Fruit fly (Drosophila melanogaster) whole organism, embryonic: ENCODE data around the gene Gclm.

Experiments
- Antp ChIP-seq: fragments of 200-800 bp; sonication (Bioruptor generic); optimal IDR thresholded peaks from 3 replicates; lab custom pipeline; 2016; ENCODE audit warnings: missing biosample characterization, missing genetic modification characterization
- CG11504 ChIP-seq: fragments of 200-800 bp; sonication (Bioruptor generic); optimal IDR thresholded peaks from 3 replicates; lab custom pipeline; 2019; ENCODE audit warnings: missing biosample characterization, mild to moderate bottlenecking, missing genetic modification characterization, moderate library complexity
- CG11695 ChIP-seq: fragments of 200-800 bp; sonication (Bioruptor generic); IDR thresholded peaks from 3 replicates; pipeline ENCODE4 v1.3.6; 2022; ENCODE audit warnings: missing biosample characterization, missing genetic modification characterization
- CG13287 ChIP-seq: fragments of 200-800 bp; sonication (Bioruptor generic); IDR thresholded peaks from 2 replicates; pipeline ENCODE4 v1.3.6; 2022; ENCODE audit warnings: missing biosample characterization, missing genetic modification characterization; ENCODE audit not compliant: partially characterized antibody
- CG13775 ChIP-seq: fragments of 200-800 bp; sonication (Bioruptor generic); optimal IDR thresholded peaks from 3 replicates; lab custom pipeline; 2017; ENCODE audit warnings: missing biosample characterization, mild to moderate bottlenecking, missing genetic modification characterization
- CG15514 ChIP-seq: fragments of 200-800 bp; sonication (Bioruptor generic); optimal IDR thresholded peaks from 3 replicates; lab custom pipeline; 2017; ENCODE audit warnings: missing biosample characterization, missing genetic modification characterization, mild to moderate bottlenecking, moderate library complexity, missing genetic modification reagents
- CG1603 ChIP-seq: fragments of 200-800 bp; sonication (Bioruptor generic); optimal IDR thresholded peaks from 2 replicates; lab custom pipeline; 2019; ENCODE audit warnings: missing biosample characterization, mild to moderate bottlenecking, missing genetic modification characterization, moderate library complexity
- CG16815 ChIP-seq: fragments of 200-800 bp; sonication (Bioruptor generic); optimal IDR thresholded peaks from 3 replicates; lab custom pipeline; 2017; ENCODE audit warnings: missing biosample characterization, mild to moderate bottlenecking, missing genetic modification characterization
- CG17361 ChIP-seq: fragments of 200-800 bp; sonication (Bioruptor generic); IDR thresholded peaks from 3 replicates; pipeline ENCODE4 v1.3.6; 2022; ENCODE audit warnings: missing biosample characterization, missing genetic modification characterization
- CG2202 ChIP-seq: fragments of 200-800 bp; sonication (Bioruptor generic); optimal IDR thresholded peaks from 2 replicates; lab custom pipeline; 2018; ENCODE audit warnings: missing biosample characterization, mild to moderate bottlenecking, missing genetic modification characterization
- CG30020 ChIP-seq: fragments of 200-800 bp; optimal IDR thresholded peaks from 2 replicates; lab custom pipeline; 2019; ENCODE audit warnings: missing biosample characterization, mild to moderate bottlenecking, missing genetic modification characterization, moderate library complexity
- CG31224 ChIP-seq: fragments of 200-800 bp; sonication (Bioruptor generic); IDR thresholded peaks from 2 replicates; pipeline ENCODE4 v1.3.6; 2022; ENCODE audit warnings: missing biosample characterization, missing genetic modification characterization
- CG34224 ChIP-seq: fragments of 200-800 bp; sonication (Bioruptor generic); IDR thresholded peaks from 3 replicates; pipeline ENCODE4 v1.3.6; 2022; ENCODE audit warnings: missing biosample characterization, missing genetic modification characterization; ENCODE audit not compliant: partially characterized antibody
- CG34422 ChIP-seq: fragments of 200-800 bp; sonication (Bioruptor generic); IDR thresholded peaks from 3 replicates; pipeline ENCODE4 v1.3.6; 2022; ENCODE audit warnings: missing biosample characterization, missing genetic modification characterization
- CG4424 ChIP-seq: fragments of 200-800 bp; sonication (Bioruptor generic); optimal IDR thresholded peaks from 3 replicates; lab custom pipeline; 2016; ENCODE audit warnings: missing biosample characterization, missing genetic modification characterization
- CG7963 ChIP-seq: fragments of 200-800 bp; sonication (Bioruptor generic); IDR thresholded peaks from 3 replicates; pipeline ENCODE4 v1.3.6; 2022; ENCODE audit warnings: missing biosample characterization, missing genetic modification characterization; ENCODE audit not compliant: partially characterized antibody
- CG9215 ChIP-seq: fragments of 200-800 bp; sonication (Bioruptor generic); IDR thresholded peaks from 2 replicates; pipeline ENCODE4 v1.3.6; 2022; ENCODE audit warnings: missing biosample characterization, missing genetic modification characterization
- CG9797 ChIP-seq: fragments of 200-800 bp; sonication (Bioruptor generic); optimal IDR thresholded peaks from 3 replicates; lab custom pipeline; 2018; ENCODE audit warnings: missing biosample characterization, mild to moderate bottlenecking, missing genetic modification characterization
- CoRest ChIP-seq: fragments of 200-800 bp; sonication (Bioruptor generic); optimal IDR thresholded peaks from 3 replicates; lab custom pipeline; 2018; ENCODE audit warnings: missing biosample characterization, mild to moderate bottlenecking, missing genetic modification characterization, moderate library complexity
- Dad ChIP-seq: fragments of 200-800 bp; sonication (Bioruptor generic); optimal IDR thresholded peaks from 3 replicates; lab custom pipeline; 2016; ENCODE audit warnings: missing biosample characterization, missing genetic modification characterization
- HLH3B ChIP-seq: fragments of 200-800 bp; sonication (Bioruptor generic); IDR thresholded peaks from 2 replicates; pipeline ENCODE4 v1.3.6; 2022; ENCODE audit warnings: missing biosample characterization, missing genetic modification characterization
- Hey ChIP-seq: fragments of 200-800 bp; sonication (Bioruptor generic); optimal IDR thresholded peaks from 3 replicates; lab custom pipeline; 2018; ENCODE audit warnings: missing biosample characterization, mild to moderate bottlenecking, missing genetic modification characterization
- HmgZ ChIP-seq: fragments of 200-800 bp; sonication (Bioruptor generic); optimal IDR thresholded peaks from 2 replicates; lab custom pipeline; 2018; ENCODE audit warnings: missing biosample characterization, mild to moderate bottlenecking, missing genetic modification characterization
- Kr ChIP-seq: fragments of 200-800 bp; sonication (Bioruptor generic); optimal IDR thresholded peaks from 2 replicates; lab custom pipeline; 2017; ENCODE audit warnings: missing biosample characterization, mild to moderate bottlenecking, missing genetic modification characterization
- Lhr ChIP-seq: fragments of 200-800 bp; sonication (Bioruptor generic); optimal IDR thresholded peaks from 3 replicates; lab custom pipeline; 2017; ENCODE audit warnings: mild to moderate bottlenecking, missing biosample characterization, missing genetic modification reagents, missing genetic modification characterization
- MBD-R2 ChIP-seq: fragments of 200-800 bp; sonication (Bioruptor generic); IDR thresholded peaks from 2 replicates; pipeline ENCODE4 v1.3.6; 2022; ENCODE audit warnings: missing biosample characterization, missing genetic modification characterization
- Oaz ChIP-seq: fragments of 200-800 bp; sonication (Bioruptor generic); IDR thresholded peaks from 2 replicates; pipeline ENCODE4 v1.3.6; 2022; ENCODE audit warnings: missing biosample characterization, missing genetic modification characterization
- Pdp1 ChIP-seq, 2 experiments: fragments of 200-800 bp; sonication (Bioruptor generic); optimal IDR thresholded peaks; 3 replicates each; lab custom pipeline; 2016; ENCODE audit warnings: missing biosample characterization in 2 of 2, missing genetic modification characterization in 2 of 2, mild to moderate bottlenecking in 1 of 2, moderate library complexity in 1 of 2
- Rfx ChIP-seq: fragments of 200-800 bp; sonication (Bioruptor generic); IDR thresholded peaks from 2 replicates; pipeline ENCODE4 v1.3.6; 2022; ENCODE audit warnings: missing biosample characterization, missing genetic modification characterization
- Sin3A ChIP-seq: fragments of >200 bp; optimal IDR thresholded peaks from 2 replicates; lab custom pipeline; 2018
- YL-1 ChIP-seq: fragments of 200-800 bp; sonication (Bioruptor generic); optimal IDR thresholded peaks from 3 replicates; lab custom pipeline; 2017; ENCODE audit warnings: missing biosample characterization, mild to moderate bottlenecking, missing genetic modification characterization
- bsh ChIP-seq, 2 experiments: fragments of 200-800 bp; sonication (Bioruptor generic); optimal IDR thresholded peaks; 2 replicates each; lab custom pipeline; 2017 to 2018; ENCODE audit warnings: mild to moderate bottlenecking in 2 of 2, missing biosample characterization in 2 of 2, missing genetic modification characterization in 2 of 2, moderate library complexity in 1 of 2
- chm ChIP-seq: fragments of 200-800 bp; sonication (Bioruptor generic); IDR thresholded peaks from 2 replicates; pipeline ENCODE4 v1.3.6; 2022; ENCODE audit warnings: missing biosample characterization, missing genetic modification characterization
- inv ChIP-seq: fragments of 200-800 bp; sonication (Bioruptor generic); IDR thresholded peaks from 2 replicates; pipeline ENCODE4 v1.3.6; 2022; ENCODE audit warnings: missing biosample characterization, missing genetic modification characterization; ENCODE audit not compliant: partially characterized antibody
- klu ChIP-seq: fragments of 200-800 bp; sonication (Bioruptor generic); IDR thresholded peaks from 2 replicates; pipeline ENCODE4 v1.3.6; 2022; ENCODE audit warnings: missing biosample characterization, missing genetic modification characterization
- mld ChIP-seq: fragments of 200-800 bp; sonication (Bioruptor generic); IDR thresholded peaks from 3 replicates; pipeline ENCODE4 v1.3.6; 2022; ENCODE audit warnings: missing biosample characterization, missing genetic modification characterization; ENCODE audit not compliant: partially characterized antibody
- nmo ChIP-seq: fragments of 200-800 bp; sonication (Bioruptor generic); optimal IDR thresholded peaks from 2 replicates; lab custom pipeline; 2018; ENCODE audit warnings: missing biosample characterization, mild to moderate bottlenecking, missing genetic modification characterization, moderate library complexity
- oc ChIP-seq: fragments of 200-800 bp; sonication (Bioruptor generic); optimal IDR thresholded peaks from 2 replicates; lab custom pipeline; 2018; ENCODE audit warnings: missing biosample characterization, mild to moderate bottlenecking, missing genetic modification characterization, moderate library complexity
- org-1 ChIP-seq: fragments of 200-800 bp; sonication (Bioruptor generic); optimal IDR thresholded peaks from 2 replicates; lab custom pipeline; 2017; ENCODE audit warnings: missing biosample characterization, missing genetic modification characterization
- prd ChIP-seq, 3 experiments: fragments of >200 bp in 2 of 3; fragments of 200-800 bp in 1 of 3; sonication (Bioruptor generic) in 1 of 3; optimal IDR thresholded peaks in 2 of 3; IDR thresholded peaks in 1 of 3; 2 replicates in 2 of 3; 3 replicates in 1 of 3; pipeline versions ENCODE4 v1.3.6 to Lab custom; 2017 to 2022; ENCODE audit warnings: missing biosample characterization in 1 of 3, missing genetic modification characterization in 1 of 3
- sna ChIP-seq: fragments of 200-800 bp; sonication (Bioruptor generic); IDR thresholded peaks from 2 replicates; pipeline ENCODE4 v1.3.6; 2022; ENCODE audit warnings: missing biosample characterization, missing genetic modification characterization; ENCODE audit not compliant: partially characterized antibody
- trem ChIP-seq: fragments of 200-800 bp; optimal IDR thresholded peaks from 3 replicates; lab custom pipeline; 2019; ENCODE audit warnings: missing biosample characterization, mild to moderate bottlenecking, missing genetic modification characterization, moderate library complexity
- ttk ChIP-seq: fragments of 200-800 bp; sonication (Bioruptor generic); IDR thresholded peaks from 2 replicates; pipeline ENCODE4 v2.1.2; 2022; ENCODE audit warnings: missing biosample characterization, missing genetic modification characterization
- zf30C ChIP-seq: fragments of 200-800 bp; sonication (Bioruptor generic); optimal IDR thresholded peaks from 3 replicates; lab custom pipeline; 2018; ENCODE audit warnings: missing biosample characterization, mild to moderate bottlenecking, missing genetic modification characterization

Gene Gclm

dm6 chr3R:22726031-22726770, 39.9 kb upstream of the Gclm start, which contains the start of gene RNF220 (continued):
- no peak for TF ChIP-seq prd (optimal IDR thresholded peaks at IDR 0.05; lab: Kevin White, UChicago)
- TF ChIP-seq prd (GFP tag; IDR thresholded peaks at IDR 0.05; lab: Robert Waterston, UW), result peak; percentile 7; the same call in 1 of the 3 replicates
- peak; percentile 61; the same call in 2 of the 3 replicates for TF ChIP-seq CG7963 (GFP tag; lab: Robert Waterston, UW)
- TF ChIP-seq CG1603 (tag; lab: Kevin White, UChicago), result peak; percentile 41
- peak; percentile 54; the same call in 1 of the 3 replicates for TF ChIP-seq CG34224
- peak; percentile 48; the same call in 1 of the 2 replicates for TF ChIP-seq inv (GFP tag; lab: Robert Waterston, UW)
- peak; percentile 31 for TF ChIP-seq CG4424 (GFP tag; lab: Kevin White, UChicago)
- peak; percentile 2 for TF ChIP-seq Lhr (GFP tag; lab: Kevin White, UChicago)
- TF ChIP-seq CG9797, result peak; percentile 59
- TF ChIP-seq CoRest, result peak; percentile 55
- peak; percentile 45 for TF ChIP-seq MBD-R2 (GFP tag; lab: Robert Waterston, UW)
- 0 out of 2 replicates have a peak, but pooled peaks have one; percentile 8 for TF ChIP-seq klu (GFP tag; lab: Robert Waterston, UW)
- no peak for TF ChIP-seq Dad (GFP tag; lab: Kevin White, UChicago)
- 0 out of 2 replicates have a peak, but pooled peaks have one; percentile 34 for TF ChIP-seq chm (GFP tag; lab: Robert Waterston, UW)
- TF ChIP-seq oc (tag; lab: Kevin White, UChicago), result no peak
- peak; percentile 38; the same call in 1 of the 2 replicates for TF ChIP-seq Rfx (GFP tag; lab: Robert Waterston, UW)
- peak; percentile 8 for TF ChIP-seq trem (tag; lab: Kevin White, UChicago)
- TF ChIP-seq Pdp1 (GFP tag; optimal IDR thresholded peaks at IDR 0.05; lab: Kevin White, UChicago), result peak in 1 of 2 experiments; percentile 58
- TF ChIP-seq CG13287 (GFP tag; lab: Robert Waterston, UW), result peak; percentile 70
- TF ChIP-seq CG13775 (GFP tag; lab: Kevin White, UChicago), result peak; percentile 32
- TF ChIP-seq Antp (GFP tag; lab: Kevin White, UChicago), result no peak
- peak; percentile 60 for TF ChIP-seq CG17361 (GFP tag; lab: Robert Waterston, UW)

- TF ChIP-seq HLH3B (GFP tag; lab: Robert Waterston, UW) (peak; percentile 87), Kr (GFP tag; lab: Kevin White, UChicago) (no peak), Oaz (GFP tag; lab: Robert Waterston, UW) (peak; percentile 57), Sin3A (lab: Kevin White, UChicago) (peak; percentile 2), ttk (GFP tag; lab: Robert Waterston, UW) (peak; percentile 74), CG15514 (GFP tag; lab: Kevin White, UChicago) (peak; percentile 78), CG11695 (peak; percentile 81), nmo (peak; percentile 82), Hey (tag; lab: Kevin White, UChicago) (no peak), CG31224 (peak; percentile 53; the same call in 1 of the 2 replicates), oc (tag; lab: Kevin White, UChicago) (peak; percentile 78), YL-1 (GFP tag; lab: Kevin White, UChicago) (peak; percentile 83), CG30020 (tag; lab: Kevin White, UChicago) (peak; percentile 56), CG13775 (GFP tag; lab: Kevin White, UChicago) (peak; percentile 69), CG34422 (GFP tag; lab: Robert Waterston, UW) (peak; percentile 86), zf30C (GFP tag; lab: Kevin White, UChicago) (peak; percentile 96), bsh (GFP tag; optimal IDR thresholded peaks at IDR 0.05; lab: Kevin White, UChicago) (peak in 1 of 2 experiments; percentile 83), CG2202 (peak; percentile 39), org-1 (no peak), mld (peak; percentile 58; the same call in 2 of the 3 replicates), HmgZ (tag; lab: Kevin White, UChicago) (peak; percentile 76), CG11504 (tag; lab: Kevin White, UChicago) (peak; percentile 85), CG16815 (peak; percentile 12), sna (GFP tag; lab: Robert Waterston, UW) (peak; percentile 78), CG9215 (peak; percentile 42; the same call in 1 of the 2 replicates)
Measured at dm6 chr3R:22724149-22724973, 38.1 kb upstream of the Gclm start, which contains the start of gene Irp-1A. Gene Irp-1A (minus strand): TSS chr3R:22724587.
